Fruit fly (Drosophila melanogaster) whole organism, pupa: ENCODE measurements around the gene CG9920.

Experiments used
- CG10348 ChIP-seq: fragments of 200-800 bp; sonication (Bioruptor generic); IDR thresholded peaks from 2 replicates; pipeline ENCODE4 v1.3.6; 2022; ENCODE audit warnings: missing biosample characterization, missing genetic modification characterization
- CG12605 ChIP-seq: fragments of 200-800 bp; sonication (Bioruptor generic); IDR thresholded peaks from 2 replicates; pipeline ENCODE4 v1.3.6; 2022; ENCODE audit warnings: missing biosample characterization, missing genetic modification characterization
- CG13204 ChIP-seq: fragments of 200-800 bp; sonication (Bioruptor generic); optimal IDR thresholded peaks from 2 replicates; lab custom pipeline; 2018; ENCODE audit warnings: missing biosample characterization, mild to moderate bottlenecking, missing genetic modification characterization, moderate library complexity
- CG14655 ChIP-seq: fragments of 200-800 bp; sonication (Bioruptor generic); optimal IDR thresholded peaks from 3 replicates; lab custom pipeline; 2017; ENCODE audit warnings: mild to moderate bottlenecking, missing biosample characterization, missing genetic modification reagents, missing genetic modification characterization
- CG15710 ChIP-seq: fragments of 200-800 bp; sonication (Bioruptor generic); optimal IDR thresholded peaks from 2 replicates; lab custom pipeline; 2018; ENCODE audit warnings: missing biosample characterization, mild to moderate bottlenecking, missing genetic modification characterization, moderate library complexity
- CG17806 ChIP-seq: fragments of 200-800 bp; sonication (Bioruptor generic); optimal IDR thresholded peaks from 2 replicates; lab custom pipeline; 2018; ENCODE audit warnings: missing biosample characterization, mild to moderate bottlenecking, missing genetic modification characterization, moderate library complexity
- CG32121 ChIP-seq: fragments of 200-800 bp; sonication (Bioruptor generic); IDR thresholded peaks from 2 replicates; pipeline ENCODE4 v1.3.6; 2022; ENCODE audit warnings: missing biosample characterization, missing genetic modification characterization
- CG34367 ChIP-seq: fragments of 200-800 bp; sonication (Bioruptor generic); optimal IDR thresholded peaks from 2 replicates; lab custom pipeline; 2018; ENCODE audit warnings: missing biosample characterization, mild to moderate bottlenecking, missing genetic modification characterization
- CG4496 ChIP-seq: fragments of 200-800 bp; sonication (Bioruptor generic); IDR thresholded peaks from 3 replicates; pipeline ENCODE4 v1.3.6; 2022; ENCODE audit warnings: missing biosample characterization, missing genetic modification characterization
- CG8159 ChIP-seq: fragments of 200-800 bp; sonication (Bioruptor generic); optimal IDR thresholded peaks from 3 replicates; lab custom pipeline; 2018; ENCODE audit warnings: missing biosample characterization, mild to moderate bottlenecking, missing genetic modification characterization, moderate library complexity
- CG8301 ChIP-seq: fragments of 200-800 bp; sonication (Bioruptor generic); optimal IDR thresholded peaks from 2 replicates; lab custom pipeline; 2018; ENCODE audit warnings: missing biosample characterization, mild to moderate bottlenecking, missing genetic modification characterization
- CG9948 ChIP-seq: fragments of 200-800 bp; sonication (Bioruptor generic); optimal IDR thresholded peaks from 2 replicates; lab custom pipeline; 2018; ENCODE audit warnings: missing biosample characterization, mild to moderate bottlenecking, missing genetic modification characterization, moderate library complexity
- D1 ChIP-seq: fragments of 200-800 bp; sonication (Bioruptor generic); optimal IDR thresholded peaks from 2 replicates; lab custom pipeline; 2018; ENCODE audit warnings: missing biosample characterization, mild to moderate bottlenecking, missing genetic modification characterization, moderate library complexity
- EcR ChIP-seq: fragments of 200-800 bp; sonication (Bioruptor generic); optimal IDR thresholded peaks from 3 replicates; lab custom pipeline; 2019; ENCODE audit warnings: missing biosample characterization, missing genetic modification characterization, mild to moderate bottlenecking, moderate library complexity, missing genetic modification reagents
- Ets98B ChIP-seq: fragments of 200-800 bp; sonication (Bioruptor generic); IDR thresholded peaks from 2 replicates; pipeline ENCODE4 v1.3.6; 2022; ENCODE audit warnings: missing biosample characterization, missing genetic modification characterization
- Pif1A ChIP-seq: fragments of 200-800 bp; sonication (Bioruptor generic); optimal IDR thresholded peaks from 3 replicates; lab custom pipeline; 2016; ENCODE audit warnings: missing biosample characterization, missing genetic modification characterization
- Pif1B ChIP-seq: fragments of 200-800 bp; sonication (Bioruptor generic); optimal IDR thresholded peaks from 3 replicates; lab custom pipeline; 2016; ENCODE audit warnings: missing biosample characterization, missing genetic modification characterization
- Snoo ChIP-seq: fragments of 200-800 bp; sonication (Bioruptor generic); optimal IDR thresholded peaks from 3 replicates; lab custom pipeline; 2017; ENCODE audit warnings: missing biosample characterization, mild to moderate bottlenecking, missing genetic modification characterization, inconsistent platforms
- fd96Ca ChIP-seq: fragments of 200-800 bp; sonication (Bioruptor generic); IDR thresholded peaks from 3 replicates; pipeline ENCODE4 v1.3.6; 2022; ENCODE audit warnings: missing biosample characterization, missing genetic modification characterization
- gl ChIP-seq: fragments of 200-800 bp; sonication (Bioruptor generic); optimal IDR thresholded peaks from 2 replicates; lab custom pipeline; 2018; ENCODE audit warnings: missing biosample characterization, mild to moderate bottlenecking, missing genetic modification characterization
- rn ChIP-seq: fragments of 200-800 bp; sonication (Bioruptor generic); IDR thresholded peaks from 2 replicates; pipeline ENCODE4 v1.3.6; 2022; ENCODE audit warnings: missing biosample characterization, missing genetic modification characterization

The CG9920 gene

DNA sequence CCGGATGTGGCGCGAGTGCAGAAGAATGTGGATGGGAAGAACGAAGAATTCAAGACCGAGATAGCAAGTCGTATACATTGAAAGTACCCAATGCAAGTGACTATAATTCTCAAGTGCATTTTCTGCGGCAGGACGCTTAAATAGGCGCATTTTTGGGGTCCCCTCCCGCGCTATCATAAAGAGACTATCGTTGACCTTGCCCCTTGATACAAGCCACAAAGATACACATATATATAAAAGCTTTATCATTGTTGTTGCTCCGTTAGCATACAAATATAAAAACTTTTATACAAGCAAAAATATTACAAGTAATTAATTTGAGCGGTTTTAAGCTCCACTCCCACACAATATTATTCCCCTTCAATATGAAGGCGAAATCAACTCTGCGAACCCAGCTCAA is 9.7 kb downstream of the CG9920 start:
- TF ChIP-seq Snoo (tag; lab: Kevin White, UChicago): no peak
- no peak for TF ChIP-seq CG4496 (GFP tag; lab: Robert Waterston, UW)
- no peak for TF ChIP-seq CG12605 (GFP tag; lab: Robert Waterston, UW)
- TF ChIP-seq CG8301 (tag; lab: Kevin White, UChicago): no peak
- TF ChIP-seq EcR (GFP tag; lab: Kevin White, UChicago): peak; percentile 78
- TF ChIP-seq, all 21 proteins: peak for 1

DNA sequence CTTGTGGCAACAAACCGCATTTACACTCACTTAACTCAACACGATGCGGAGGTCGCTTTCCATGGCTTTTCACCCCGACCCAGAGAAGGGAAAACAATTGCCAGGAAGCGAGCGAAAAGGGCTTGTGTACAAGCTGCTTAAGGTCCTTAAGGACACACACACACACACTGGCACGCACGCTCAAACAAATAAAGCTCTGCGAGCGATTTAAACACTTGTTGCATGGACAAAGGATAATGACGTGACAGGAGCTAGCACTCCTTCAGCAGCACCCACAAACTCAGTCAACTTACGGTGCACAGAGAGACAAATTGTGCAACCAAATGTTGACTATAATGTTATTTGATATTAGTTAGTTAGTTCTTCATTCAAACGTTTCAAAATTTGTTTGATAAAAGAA is 12.3 kb downstream of the CG9920 start:
- peak; percentile 20 for TF ChIP-seq CG8159 (tag; lab: Kevin White, UChicago)
- TF ChIP-seq CG8301 (tag; lab: Kevin White, UChicago): no peak
- TF ChIP-seq CG14655 (GFP tag; lab: Kevin White, UChicago): no peak

DNA sequence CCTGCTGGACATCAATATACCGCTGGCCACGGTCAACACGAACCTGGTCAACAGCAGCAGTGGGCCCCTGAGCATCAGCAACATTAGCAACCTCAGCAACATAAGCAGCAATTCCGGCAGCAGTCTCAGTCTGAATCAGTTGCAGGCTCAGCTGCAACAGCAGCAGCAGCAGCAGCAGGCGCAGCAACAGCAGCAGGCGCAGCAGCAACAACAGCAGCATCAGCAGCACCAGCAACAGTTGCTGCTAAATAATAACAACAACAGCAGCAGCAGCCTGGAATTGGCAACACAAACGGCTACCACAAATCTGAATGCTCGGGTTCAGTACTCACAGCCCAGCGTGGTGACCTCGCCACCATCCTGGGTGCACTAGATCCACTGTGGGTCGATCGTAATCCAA is 16.4 kb downstream of the CG9920 start:
- no peak for TF ChIP-seq CG12605 (GFP tag; lab: Robert Waterston, UW)
- TF ChIP-seq CG13204: no peak
- no peak for TF ChIP-seq CG17806 (tag; lab: Kevin White, UChicago)
- no peak for TF ChIP-seq CG34367 (tag; lab: Kevin White, UChicago)
- no peak for TF ChIP-seq D1 (tag; lab: Kevin White, UChicago)
- TF ChIP-seq fd96Ca (GFP tag; lab: Robert Waterston, UW): no peak
- no peak for TF ChIP-seq CG4496 (GFP tag; lab: Robert Waterston, UW)
- no peak for TF ChIP-seq CG32121 (GFP tag; lab: Robert Waterston, UW)
- no peak for TF ChIP-seq CG15710 (tag; lab: Kevin White, UChicago)
- no peak for TF ChIP-seq EcR (GFP tag; lab: Kevin White, UChicago)

DNA sequence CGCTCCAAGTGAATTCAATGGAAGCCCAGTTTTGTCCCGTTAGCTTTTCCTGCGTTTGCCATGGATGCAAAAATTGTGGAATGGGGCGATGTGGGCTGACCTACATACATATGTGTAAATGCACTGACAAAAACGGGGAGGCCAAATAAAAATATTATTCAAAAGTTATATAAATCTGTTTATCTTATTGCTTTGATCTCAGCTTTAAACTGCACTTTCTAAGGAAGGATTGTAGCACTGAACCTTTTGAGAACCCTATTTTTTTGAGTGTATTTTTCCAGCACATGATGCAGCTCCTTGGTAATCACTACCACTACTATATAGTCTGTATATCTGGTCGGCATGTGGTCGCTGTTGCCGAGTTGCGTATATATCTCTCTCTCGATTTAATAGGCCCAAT is 20.9 kb downstream of the CG9920 start:
- 0 out of 2 replicates have a peak, but pooled peaks have one; percentile 26 for TF ChIP-seq CG12605 (GFP tag; lab: Robert Waterston, UW)
- peak; percentile 13 for TF ChIP-seq CG34367 (tag; lab: Kevin White, UChicago)
- TF ChIP-seq rn (GFP tag; lab: Robert Waterston, UW): no peak
- TF ChIP-seq CG9948: peak; percentile 39
- no peak for TF ChIP-seq Ets98B
- peak; percentile 36 for TF ChIP-seq D1 (tag; lab: Kevin White, UChicago)
- no peak for TF ChIP-seq EcR (GFP tag; lab: Kevin White, UChicago)
- peak; percentile 41 for TF ChIP-seq Pif1B (GFP tag; lab: Kevin White, UChicago)
- peak; percentile 71 for TF ChIP-seq CG8159 (tag; lab: Kevin White, UChicago)
- TF ChIP-seq Snoo (tag; lab: Kevin White, UChicago): peak; percentile 21
- TF ChIP-seq CG13204: no peak
- peak; percentile 58 for TF ChIP-seq CG15710 (tag; lab: Kevin White, UChicago)
- peak; percentile 54; the same call in 1 of the 2 replicates for TF ChIP-seq CG32121 (GFP tag; lab: Robert Waterston, UW)
- peak; percentile 85 for TF ChIP-seq CG4496 (GFP tag; lab: Robert Waterston, UW)
- TF ChIP-seq CG8301 (tag; lab: Kevin White, UChicago): peak; percentile 68
- peak; percentile 43 for TF ChIP-seq Pif1A (GFP tag; lab: Kevin White, UChicago)
- no peak for TF ChIP-seq CG10348 (GFP tag; lab: Robert Waterston, UW)
- peak; percentile 72 for TF ChIP-seq CG17806 (tag; lab: Kevin White, UChicago)
- no peak for TF ChIP-seq fd96Ca (GFP tag; lab: Robert Waterston, UW)
- TF ChIP-seq CG14655 (GFP tag; lab: Kevin White, UChicago): peak; percentile 55
- TF ChIP-seq gl (tag; lab: Kevin White, UChicago): no peak

DNA sequence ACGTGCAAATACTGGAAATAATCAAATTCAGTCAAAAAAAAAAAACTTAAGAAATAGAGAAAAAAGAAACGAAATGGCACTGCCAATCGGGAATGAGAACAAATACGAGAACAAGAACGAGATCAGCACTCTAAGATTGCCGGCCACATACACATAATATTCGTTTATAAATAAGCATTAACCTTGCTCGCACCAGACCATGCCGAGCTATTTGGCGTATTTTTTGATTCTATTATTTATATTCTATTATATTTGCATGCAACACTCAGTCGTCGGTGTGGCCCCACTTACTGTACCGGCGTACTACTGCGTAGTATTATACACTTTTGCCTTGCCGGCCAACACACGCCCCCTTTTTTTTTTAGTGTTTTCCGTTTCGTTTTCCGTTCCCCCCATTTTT is 27.2 kb downstream of the CG9920 start:
- TF ChIP-seq Pif1B (GFP tag; lab: Kevin White, UChicago) (no peak), CG34367 (tag; lab: Kevin White, UChicago) (no peak), CG32121 (GFP tag; lab: Robert Waterston, UW) (peak; percentile 19; the same call in 1 of the 2 replicates), CG4496 (GFP tag; lab: Robert Waterston, UW) (0 out of 3 replicates have a peak, but pooled peaks have one; percentile 40), CG8301 (tag; lab: Kevin White, UChicago) (no peak)

DNA sequence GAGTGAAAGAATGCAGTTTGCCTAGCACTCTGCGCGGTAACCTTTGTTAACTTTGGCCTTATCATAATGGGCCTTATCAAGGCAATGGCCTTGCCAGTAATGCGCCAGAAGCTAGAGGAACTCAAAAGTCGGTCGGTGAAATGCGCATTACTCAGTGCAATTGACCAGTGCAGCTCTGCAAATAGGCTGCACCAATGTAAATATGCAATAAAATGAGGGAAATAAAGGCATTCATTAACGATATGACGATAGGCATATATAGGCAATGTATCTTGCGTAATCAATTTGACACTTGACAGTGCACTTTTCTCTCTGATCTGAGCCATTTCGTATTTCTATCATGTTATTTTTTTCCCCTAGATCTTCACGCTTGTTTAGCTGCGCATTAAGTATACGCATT is 27.8 kb downstream of the CG9920 start:
- TF ChIP-seq Pif1A (GFP tag; lab: Kevin White, UChicago) (peak; percentile 25), CG13204 (no peak), CG10348 (GFP tag; lab: Robert Waterston, UW) (no peak), EcR (GFP tag; lab: Kevin White, UChicago) (no peak), gl (tag; lab: Kevin White, UChicago) (peak; percentile 23), CG14655 (GFP tag; lab: Kevin White, UChicago) (no peak), CG34367 (tag; lab: Kevin White, UChicago) (no peak), rn (GFP tag; lab: Robert Waterston, UW) (no peak), CG4496 (GFP tag; lab: Robert Waterston, UW) (no peak), Ets98B (no peak), fd96Ca (GFP tag; lab: Robert Waterston, UW) (no peak), CG9948 (no peak), Pif1B (GFP tag; lab: Kevin White, UChicago) (peak; percentile 24), CG12605 (GFP tag; lab: Robert Waterston, UW) (no peak), CG32121 (GFP tag; lab: Robert Waterston, UW) (no peak), D1 (tag; lab: Kevin White, UChicago) (no peak), CG8159 (tag; lab: Kevin White, UChicago) (no peak), Snoo (tag; lab: Kevin White, UChicago) (no peak), CG15710 (tag; lab: Kevin White, UChicago) (no peak)
